Worm (Caenorhabditis elegans): Measurements from ENCODE around the gene C36B7.2.

C36B7.2 gene

DNA sequence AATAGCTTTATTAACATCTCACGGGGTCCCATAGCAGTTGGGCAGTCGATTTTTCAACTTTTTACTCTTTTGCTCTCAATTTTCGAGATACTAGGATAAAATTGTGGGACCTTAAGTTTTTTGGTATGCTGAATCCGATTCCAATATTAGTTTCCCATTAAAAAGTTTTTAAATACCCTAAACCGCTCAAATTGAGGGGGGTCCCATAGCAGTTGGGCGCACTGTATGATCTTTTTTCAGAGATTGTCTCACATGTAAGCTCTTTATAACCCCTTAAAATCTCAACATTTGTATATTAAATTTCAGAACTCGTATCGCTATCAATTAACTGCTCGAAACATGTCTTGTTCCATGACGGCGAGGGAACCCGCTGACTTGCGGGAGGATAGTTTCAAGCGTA, at the start of gene C36B7.2:
TSS of gene C36B7.2 (plus strand) at position 301 of the 400 bp plus-strand sequence.
- no peak for TF ChIP-seq lin-11 (tag; optimal IDR thresholded peaks at IDR 0.05)

ce11 chrX:7057357-7057756, 48.8 kb upstream of the C36B7.2 start, which contains the start of gene B0403.5:
TSS of gene B0403.5 (plus strand) at chrX:7057724.
- no peak for TF ChIP-seq zag-1 (tag; optimal IDR thresholded peaks at IDR 0.05)
- no peak for TF ChIP-seq Y55F3AM.14 (GFP tag; optimal IDR thresholded peaks at IDR 0.05)
- peak; percentile 51 for TF ChIP-seq blmp-1 (tag; optimal IDR thresholded peaks at IDR 0.05; ENCODE audit: insufficient read depth)
- no peak for TF ChIP-seq gmeb-1 (tag; optimal IDR thresholded peaks at IDR 0.05)
- TF ChIP-seq C34F6.9 (tag; optimal IDR thresholded peaks at IDR 0.05): no peak

DNA sequence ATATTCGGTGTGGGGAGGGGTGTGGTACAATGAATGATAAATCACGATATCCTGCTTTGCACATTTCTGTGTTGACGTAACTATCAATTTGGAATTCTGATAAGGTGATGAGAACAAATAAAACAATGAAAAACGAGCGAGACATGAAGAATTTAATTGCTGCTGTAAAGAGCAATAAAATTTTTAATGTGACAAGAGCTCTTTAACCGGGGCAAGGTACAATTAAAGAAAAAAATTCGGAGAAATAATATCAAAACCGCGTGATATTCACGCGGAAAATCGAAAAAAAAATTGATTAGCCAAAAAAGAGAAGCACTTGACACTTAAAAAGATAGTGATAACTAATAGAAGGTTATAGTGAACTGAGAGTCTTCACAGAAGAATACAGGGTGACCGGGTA, 44.9 kb upstream of the C36B7.2 start:
- TF ChIP-seq elt-3 (tag; optimal IDR thresholded peaks at IDR 0.05) (no peak), zag-1 (tag; optimal IDR thresholded peaks at IDR 0.05) (no peak), fos-1 (tag; optimal IDR thresholded peaks at IDR 0.05) (peak; percentile 3)

- TF ChIP-seq unc-39 (tag; optimal IDR thresholded peaks at IDR 0.05) (no peak), Y55F3AM.14 (GFP tag; optimal IDR thresholded peaks at IDR 0.05) (no peak), ama-1 (optimal IDR thresholded peaks at IDR 0.05) (no peak), ztf-1 (GFP tag; conservative IDR thresholded peaks at IDR 0.05) (no peak), ceh-82 (tag; optimal IDR thresholded peaks at IDR 0.05) (no peak), elt-3 (tag; optimal IDR thresholded peaks at IDR 0.05) (no peak), dmd-4 (tag; optimal IDR thresholded peaks at IDR 0.05) (no peak), aly-2 (tag; optimal IDR thresholded peaks at IDR 0.05) (no peak), lin-39 (tag; optimal IDR thresholded peaks at IDR 0.05) (no peak), ceh-16 (tag; optimal IDR thresholded peaks at IDR 0.05) (no peak)
These were observed 43.0 kb upstream of the C36B7.2 start, which contains the start of gene B0403.3 for ce11 chrX:7063236-7063635. TSS of gene B0403.3 (minus strand) at chrX:7063336.

- TF ChIP-seq nhr-6 (tag; optimal IDR thresholded peaks at IDR 0.05) (no peak), lsy-2 (tag; optimal IDR thresholded peaks at IDR 0.05) (no peak), nhr-12 (tag; optimal IDR thresholded peaks at IDR 0.05) (no peak), alr-1 (tag; optimal IDR thresholded peaks at IDR 0.05) (no peak), nhr-11 (tag; optimal IDR thresholded peaks at IDR 0.05) (no peak), blmp-1 (tag; optimal IDR thresholded peaks at IDR 0.05; ENCODE audit: insufficient read depth) (no peak), zag-1 (tag; optimal IDR thresholded peaks at IDR 0.05) (no peak), sma-3 (GFP tag; optimal IDR thresholded peaks at IDR 0.05) (no peak), nhr-10 (tag; optimal IDR thresholded peaks at IDR 0.05) (no peak), unc-39 (tag; optimal IDR thresholded peaks at IDR 0.05) (no peak), skn-1 (tag; optimal IDR thresholded peaks at IDR 0.05) (no peak), mdl-1 (tag; optimal IDR thresholded peaks at IDR 0.05) (no peak), nhr-237 (tag; optimal IDR thresholded peaks at IDR 0.05) (no peak)
These were observed 40.2 kb upstream of the C36B7.2 start for ce11 chrX:7066003-7066402.

DNA sequence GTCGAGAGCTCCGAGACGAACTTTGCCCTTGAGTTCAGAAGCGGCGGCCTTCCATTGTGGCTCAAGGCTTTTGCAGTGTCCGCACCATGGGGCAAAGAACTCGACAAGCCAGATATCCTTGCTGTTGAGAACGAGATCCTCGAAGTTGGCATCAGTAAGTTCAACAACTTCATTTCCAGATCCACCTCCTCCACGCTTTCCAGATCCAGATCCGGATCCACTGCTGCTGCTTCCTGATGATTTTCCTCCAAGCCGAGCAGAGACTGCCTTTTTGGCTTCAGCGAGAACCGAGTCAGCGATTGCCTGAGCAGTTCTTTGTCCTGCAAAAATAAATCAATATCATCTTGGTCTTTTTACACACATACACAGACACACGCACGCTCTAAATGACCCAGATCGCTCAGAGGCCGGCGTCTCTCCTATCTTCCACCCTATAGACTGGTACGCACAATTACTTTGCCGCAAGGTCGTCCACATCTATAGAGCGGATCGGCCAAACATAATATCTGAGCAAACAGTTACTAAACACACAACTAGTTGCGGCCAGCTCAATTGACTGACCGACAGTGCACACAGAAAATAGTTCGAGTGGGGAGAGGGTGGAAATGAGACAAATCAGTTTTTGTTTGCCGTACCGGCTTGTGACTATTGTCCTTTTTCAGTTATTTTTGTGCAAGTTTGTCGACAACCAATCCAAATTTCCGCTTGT, 38.8 kb upstream of the C36B7.2 start:
- TF ChIP-seq unc-39 (tag; optimal IDR thresholded peaks at IDR 0.05) (no peak), nhr-21 (tag; optimal IDR thresholded peaks at IDR 0.05) (no peak), nhr-129 (tag; optimal IDR thresholded peaks at IDR 0.05) (peak; percentile 53), F13H6.1 (tag; optimal IDR thresholded peaks at IDR 0.05) (peak; percentile 45), snpc-4 (tag; optimal IDR thresholded peaks at IDR 0.05) (no peak), ZK546.5 (tag; optimal IDR thresholded peaks at IDR 0.05) (no peak)

DNA sequence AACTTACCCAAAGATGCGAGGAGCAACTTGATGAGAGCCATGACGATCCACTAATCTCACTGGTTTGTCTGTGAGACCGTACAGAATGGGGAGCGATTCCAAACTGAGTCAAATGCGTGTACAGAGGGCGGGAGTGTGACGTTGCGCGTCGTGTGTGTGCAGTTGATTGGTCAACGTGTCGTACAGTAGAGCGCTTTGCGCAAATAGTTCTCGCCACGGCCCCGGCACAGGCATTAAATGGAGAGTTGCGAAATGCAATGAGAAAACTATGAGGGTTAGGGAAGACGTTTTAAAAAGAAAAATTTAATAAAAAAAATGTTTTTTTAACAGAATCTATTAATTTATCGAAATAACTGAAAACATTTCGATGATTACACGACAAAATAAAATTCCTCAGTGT, 37.8 kb upstream of the C36B7.2 start, which contains the start of gene pdi-6:
TSS of gene pdi-6 (minus strand) at position 164 of the 400 bp plus-strand sequence.
- TF ChIP-seq Y55F3AM.14 (GFP tag; optimal IDR thresholded peaks at IDR 0.05) (peak; percentile 59), nhr-12 (tag; optimal IDR thresholded peaks at IDR 0.05) (no peak), dmd-4 (tag; optimal IDR thresholded peaks at IDR 0.05) (no peak), egl-27 (tag; optimal IDR thresholded peaks at IDR 0.05) (peak; percentile 62), elt-3 (tag; optimal IDR thresholded peaks at IDR 0.05) (no peak), elt-1 (tag; optimal IDR thresholded peaks at IDR 0.05) (no peak), nhr-25 (tag; optimal IDR thresholded peaks at IDR 0.05) (peak; percentile 90), blmp-1 (tag; optimal IDR thresholded peaks at IDR 0.05; ENCODE audit: insufficient read depth) (peak; percentile 45), nhr-21 (tag; optimal IDR thresholded peaks at IDR 0.05) (peak; percentile 85), ztf-11 (tag; optimal IDR thresholded peaks at IDR 0.05) (no peak), sma-3 (GFP tag; optimal IDR thresholded peaks at IDR 0.05) (peak; percentile 95), fos-1 (tag; optimal IDR thresholded peaks at IDR 0.05) (peak; percentile 93), nhr-11 (tag; optimal IDR thresholded peaks at IDR 0.05) (no peak), nhr-6 (tag; optimal IDR thresholded peaks at IDR 0.05) (peak; percentile 66), zag-1 (tag; optimal IDR thresholded peaks at IDR 0.05) (peak; percentile 54), crh-2 (tag; optimal IDR thresholded peaks at IDR 0.05) (peak; percentile 99), ztf-1 (GFP tag; conservative IDR thresholded peaks at IDR 0.05) (no peak), ama-1 (optimal IDR thresholded peaks at IDR 0.05) (no peak), peb-1 (tag; optimal IDR thresholded peaks at IDR 0.05) (no peak), snpc-4 (tag; optimal IDR thresholded peaks at IDR 0.05) (peak; percentile 43), mab-5 (tag; optimal IDR thresholded peaks at IDR 0.05) (peak; percentile 75), mbf-1 (tag; optimal IDR thresholded peaks at IDR 0.05) (no peak), lin-39 (tag; optimal IDR thresholded peaks at IDR 0.05) (no peak), alr-1 (tag; optimal IDR thresholded peaks at IDR 0.05) (no peak)
